Fruit fly (Drosophila melanogaster): ENCODE results near the gene Toll-9.
A peak's percentile ranks its signal among the peaks of the same experiment; 100 is the strongest.

The Toll-9 gene

DNA sequence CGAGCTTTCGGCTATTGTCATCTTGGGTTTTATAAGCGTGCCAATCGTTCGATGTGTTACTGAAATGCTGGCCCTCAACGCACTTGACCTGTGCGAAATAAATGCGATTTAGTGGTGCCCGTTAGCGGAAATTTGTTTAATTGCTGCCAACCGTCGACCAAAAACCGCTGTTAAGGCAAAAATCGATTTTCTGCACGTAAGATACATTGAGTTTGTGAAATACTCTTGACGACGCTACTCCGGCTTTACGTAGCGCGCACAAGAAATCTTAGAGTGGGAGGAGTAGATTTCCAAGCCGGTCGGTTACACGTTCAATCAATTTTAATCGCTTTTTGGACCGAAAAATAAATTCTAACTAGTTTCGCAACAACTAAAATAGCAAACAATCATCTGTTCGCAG, 8.9 kb upstream of the Toll-9 start:
- TF ChIP-seq CG34376 (GFP tag; optimal IDR thresholded peaks at IDR 0.05), result no peak
- peak; percentile 97 for TF ChIP-seq onecut (GFP tag; IDR thresholded peaks at IDR 0.05)
- TF ChIP-seq MESR4 (GFP tag; optimal IDR thresholded peaks at IDR 0.05), result peak; percentile 48
- TF ChIP-seq MBD-R2 (GFP tag; IDR thresholded peaks at IDR 0.05), result 0 out of 2 replicates have a peak, but pooled peaks have one; percentile 40

DNA sequence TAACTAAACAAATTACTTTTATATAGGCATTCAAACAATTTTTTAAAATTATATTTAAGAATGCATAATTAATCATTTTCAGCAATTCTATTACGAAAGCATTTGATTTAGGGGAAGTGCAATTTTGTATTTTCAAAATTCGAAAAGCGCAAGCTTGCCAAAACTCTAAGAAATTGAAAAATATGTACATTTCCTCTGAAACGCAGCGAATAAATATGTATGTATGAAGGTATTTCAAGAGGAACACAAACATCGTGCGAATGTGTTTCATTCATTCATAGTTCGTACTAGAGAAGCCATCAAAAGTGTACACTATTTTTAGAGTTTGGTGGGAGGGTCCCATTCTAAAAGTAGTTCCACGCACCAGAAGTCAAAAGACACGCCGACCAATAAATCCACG, 3.5 kb upstream of the Toll-9 start, which contains the start of gene CG13247:
Gene CG13247, plus strand, starts transcription at position 301 of the 400 bp plus-strand sequence.
- TF ChIP-seq CG7963 (GFP tag; IDR thresholded peaks at IDR 0.05; ENCODE audit: partially characterized antibody), result no peak
- TF ChIP-seq CG10267 (tag; optimal IDR thresholded peaks at IDR 0.05), result no peak
- peak; percentile 80 for TF ChIP-seq CG12769 (tag; optimal IDR thresholded peaks at IDR 0.05)
- no peak for TF ChIP-seq TFAM (GFP tag; optimal IDR thresholded peaks at IDR 0.05)
- no peak for TF ChIP-seq CG11247 (GFP tag; IDR thresholded peaks at IDR 0.05)

DNA sequence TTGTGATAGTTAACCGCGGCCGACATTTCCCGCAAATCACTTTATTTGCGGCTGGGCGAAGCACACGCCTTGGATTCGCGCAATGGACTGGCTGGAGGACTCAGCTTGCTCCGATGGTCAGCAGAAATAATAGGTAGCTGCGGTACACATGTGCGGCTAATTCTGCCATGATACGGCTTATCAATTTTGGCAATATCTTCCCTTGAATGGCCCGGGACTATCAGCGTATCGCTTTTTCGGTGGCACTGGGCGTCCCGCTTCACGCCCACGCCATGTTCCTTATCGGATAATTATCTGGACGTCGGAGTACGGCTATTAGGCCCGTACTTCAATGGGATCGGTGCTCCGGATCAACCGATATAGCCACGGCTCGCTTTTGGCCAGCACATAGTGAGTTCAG, 450 bp downstream of the Toll-9 start:
- no peak for TF ChIP-seq CG9727 (GFP tag; optimal IDR thresholded peaks at IDR 0.05)
- no peak for TF ChIP-seq CG4328 (GFP tag; optimal IDR thresholded peaks at IDR 0.05)
- no peak for TF ChIP-seq CG16863 (GFP tag; optimal IDR thresholded peaks at IDR 0.05)
- TF ChIP-seq Trl (optimal IDR thresholded peaks at IDR 0.05), result no peak
- no peak for TF ChIP-seq Trl (GFP tag; optimal IDR thresholded peaks at IDR 0.05)
- TF ChIP-seq fd96Cb (tag; optimal IDR thresholded peaks at IDR 0.05), result no peak
- TF ChIP-seq nom (GFP tag; optimal IDR thresholded peaks at IDR 0.05), result no peak
- TF ChIP-seq D19B (GFP tag; optimal IDR thresholded peaks at IDR 0.05), result peak; percentile 42
- TF ChIP-seq CG32772 (GFP tag; IDR thresholded peaks at IDR 0.05), result no peak
- TF ChIP-seq H15 (GFP tag; IDR thresholded peaks at IDR 0.05), result no peak
- TF ChIP-seq CG14050 (GFP tag; IDR thresholded peaks at IDR 0.05), result no peak
- TF ChIP-seq fd64A (GFP tag; optimal IDR thresholded peaks at IDR 0.05), result no peak
- no peak for TF ChIP-seq CG10979 (tag; optimal IDR thresholded peaks at IDR 0.05)
- TF ChIP-seq pzg (GFP tag; optimal IDR thresholded peaks at IDR 0.05), result no peak
- no peak for TF ChIP-seq Lpt (GFP tag; optimal IDR thresholded peaks at IDR 0.05)
- no peak for TF ChIP-seq CG8290 (GFP tag; optimal IDR thresholded peaks at IDR 0.05)
- TF ChIP-seq CG8290 (tag; optimal IDR thresholded peaks at IDR 0.05), result no peak
- TF ChIP-seq sug (tag; optimal IDR thresholded peaks at IDR 0.05), result peak; percentile 75
- no peak for TF ChIP-seq tio (GFP tag; optimal IDR thresholded peaks at IDR 0.05)
- no peak for TF ChIP-seq CG12155 (GFP tag; optimal IDR thresholded peaks at IDR 0.05)
- TF ChIP-seq gce (GFP tag; IDR thresholded peaks at IDR 0.05), result no peak
- TF ChIP-seq fd3F (GFP tag; optimal IDR thresholded peaks at IDR 0.05), result no peak
- TF ChIP-seq NC2α (GFP tag; optimal IDR thresholded peaks at IDR 0.05), result no peak
- no peak for TF ChIP-seq mld (GFP tag; IDR thresholded peaks at IDR 0.05; ENCODE audit: partially characterized antibody)
- peak; percentile 64 for TF ChIP-seq Hey (tag; optimal IDR thresholded peaks at IDR 0.05)
- no peak for TF ChIP-seq dmrt11E (tag; optimal IDR thresholded peaks at IDR 0.05)
- no peak for TF ChIP-seq CG10565 (GFP tag; optimal IDR thresholded peaks at IDR 0.05)
- no peak for TF ChIP-seq CG17361 (GFP tag; IDR thresholded peaks at IDR 0.05)
- no peak for TF ChIP-seq CG30431 (GFP tag; optimal IDR thresholded peaks at IDR 0.05)
- TF ChIP-seq HmgD (GFP tag; optimal IDR thresholded peaks at IDR 0.05), result no peak
- no peak for TF ChIP-seq fru (optimal IDR thresholded peaks at IDR 0.05)
- TF ChIP-seq E2f1 (GFP tag; IDR thresholded peaks at IDR 0.05), result no peak
- TF ChIP-seq tll (GFP tag; optimal IDR thresholded peaks at IDR 0.05), result no peak
- TF ChIP-seq mirr (GFP tag; optimal IDR thresholded peaks at IDR 0.05), result peak; percentile 20
- TF ChIP-seq Nf-YA (GFP tag; IDR thresholded peaks at IDR 0.05), result no peak
- TF ChIP-seq tgo (GFP tag; IDR thresholded peaks at IDR 0.05), result no peak
- peak; percentile 85 for TF ChIP-seq CG34376 (GFP tag; optimal IDR thresholded peaks at IDR 0.05)
- peak; percentile 57 for TF ChIP-seq cwo (GFP tag; optimal IDR thresholded peaks at IDR 0.05)
- no peak for TF ChIP-seq corto (GFP tag; optimal IDR thresholded peaks at IDR 0.05)
- TF ChIP-seq az2 (GFP tag; optimal IDR thresholded peaks at IDR 0.05), result no peak
- TF ChIP-seq CG31224 (GFP tag; IDR thresholded peaks at IDR 0.05), result peak; percentile 72

All from whole organism, embryonic.